Worm (Caenorhabditis elegans): ENCODE results near the gene col-86.

Gene col-86

DNA sequence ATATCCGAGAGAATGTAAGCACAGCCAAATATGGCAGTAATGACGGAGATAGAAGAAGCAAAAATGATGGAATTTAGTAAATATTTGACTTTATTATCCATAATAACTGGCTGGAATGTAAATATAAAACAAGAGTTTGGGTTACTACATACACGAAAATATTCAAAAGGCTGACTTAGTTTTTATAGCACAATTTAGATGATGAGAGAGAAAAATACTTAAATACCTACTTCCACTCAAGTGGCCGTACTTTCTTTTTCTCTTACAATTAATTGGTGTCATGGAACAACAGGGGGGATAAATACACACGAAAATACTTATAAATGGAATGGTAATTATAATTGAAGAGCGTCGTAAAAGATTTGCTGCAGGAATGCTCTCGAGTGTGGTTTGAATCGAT, at the start of gene col-86:
col-86 (minus strand) TSS at position 101 of the 400 bp plus-strand sequence.
- TF ChIP-seq tbx-2 (tag; optimal IDR thresholded peaks at IDR 0.05): no peak
- no peak for TF ChIP-seq lin-11 (tag; optimal IDR thresholded peaks at IDR 0.05)
- no peak for TF ChIP-seq pqm-1 (tag; optimal IDR thresholded peaks at IDR 0.05)
- no peak for TF ChIP-seq ceh-9 (tag; optimal IDR thresholded peaks at IDR 0.05)
- no peak for TF ChIP-seq F13H6.1 (tag; optimal IDR thresholded peaks at IDR 0.05)
- TF ChIP-seq ceh-22 (tag; optimal IDR thresholded peaks at IDR 0.05): no peak
- TF ChIP-seq ama-1 (optimal IDR thresholded peaks at IDR 0.05): no peak
- TF ChIP-seq ceh-14 (tag; optimal IDR thresholded peaks at IDR 0.05): no peak
- no peak for TF ChIP-seq odd-2 (tag; optimal IDR thresholded peaks at IDR 0.05)
- TF ChIP-seq hlh-15 (tag; optimal IDR thresholded peaks at IDR 0.05): no peak
- TF ChIP-seq mec-3 (tag; optimal IDR thresholded peaks at IDR 0.05; ENCODE audit: borderline replicate concordance): no peak
- TF ChIP-seq pax-1 (tag; optimal IDR thresholded peaks at IDR 0.05): no peak
- no peak for TF ChIP-seq unc-42 (tag; optimal IDR thresholded peaks at IDR 0.05)
- no peak for TF ChIP-seq pros-1 (tag; optimal IDR thresholded peaks at IDR 0.05)
- TF ChIP-seq fax-1 (tag; optimal IDR thresholded peaks at IDR 0.05): no peak
- no peak for TF ChIP-seq ceh-31 (tag; optimal IDR thresholded peaks at IDR 0.05)

DNA sequence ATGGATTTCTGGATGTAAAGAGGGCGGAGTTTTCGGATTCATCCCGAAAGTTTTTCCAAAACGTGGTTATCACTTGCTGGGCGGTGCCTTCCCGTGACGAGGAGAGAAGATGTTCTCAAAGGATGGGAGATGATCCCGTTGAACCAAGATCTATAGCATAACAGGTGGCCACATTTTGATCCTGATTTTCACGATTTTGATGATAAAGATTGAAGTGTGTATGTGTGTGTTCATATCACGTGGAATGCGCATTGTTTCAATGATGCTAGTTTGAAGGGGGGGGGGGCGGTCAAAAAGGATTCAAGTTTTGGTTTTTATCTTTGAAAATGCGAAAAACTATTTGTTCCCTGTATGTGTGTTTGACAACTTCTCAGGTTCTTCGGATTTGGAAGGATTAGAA, 47.1 kb upstream of the col-86 start, which contains the start of gene mltn-1:
mltn-1 (minus strand) TSS at position 22 of the 400 bp plus-strand sequence.
- TF ChIP-seq unc-3 (GFP tag; conservative IDR thresholded peaks at IDR 0.05): no peak
- TF ChIP-seq unc-3 (tag; optimal IDR thresholded peaks at IDR 0.05): no peak

DNA sequence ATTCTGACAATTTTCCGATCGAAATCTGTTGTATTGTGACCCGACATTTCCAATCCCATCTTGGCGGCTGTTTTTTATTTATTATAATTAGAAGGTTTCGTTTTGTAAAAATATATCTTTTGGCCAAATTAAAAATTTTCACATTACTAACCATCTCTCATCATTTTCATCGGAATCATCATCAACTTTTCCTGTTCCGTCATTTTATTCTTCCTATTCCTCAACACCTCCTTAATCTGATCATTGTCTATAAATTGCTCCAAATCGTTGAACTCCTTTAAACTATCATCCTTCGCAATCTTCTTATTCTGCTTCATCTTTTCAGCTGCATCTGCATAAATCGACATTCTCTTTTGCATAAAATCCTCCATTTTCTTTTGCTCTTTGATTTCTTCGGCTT, 44.3 kb upstream of the col-86 start:
- TF ChIP-seq pat-9 (tag; optimal IDR thresholded peaks at IDR 0.05) (no peak), pax-1 (tag; optimal IDR thresholded peaks at IDR 0.05) (no peak), gmeb-2 (tag; optimal IDR thresholded peaks at IDR 0.05) (no peak), unc-3 (GFP tag; conservative IDR thresholded peaks at IDR 0.05) (no peak), unc-3 (tag; optimal IDR thresholded peaks at IDR 0.05) (no peak), ceh-14 (tag; optimal IDR thresholded peaks at IDR 0.05) (no peak), T23F11.4 (GFP tag; optimal IDR thresholded peaks at IDR 0.05) (no peak), tbx-2 (tag; optimal IDR thresholded peaks at IDR 0.05) (no peak), ceh-30 (tag; optimal IDR thresholded peaks at IDR 0.05) (no peak), nhr-232 (tag; optimal IDR thresholded peaks at IDR 0.05) (no peak)

DNA sequence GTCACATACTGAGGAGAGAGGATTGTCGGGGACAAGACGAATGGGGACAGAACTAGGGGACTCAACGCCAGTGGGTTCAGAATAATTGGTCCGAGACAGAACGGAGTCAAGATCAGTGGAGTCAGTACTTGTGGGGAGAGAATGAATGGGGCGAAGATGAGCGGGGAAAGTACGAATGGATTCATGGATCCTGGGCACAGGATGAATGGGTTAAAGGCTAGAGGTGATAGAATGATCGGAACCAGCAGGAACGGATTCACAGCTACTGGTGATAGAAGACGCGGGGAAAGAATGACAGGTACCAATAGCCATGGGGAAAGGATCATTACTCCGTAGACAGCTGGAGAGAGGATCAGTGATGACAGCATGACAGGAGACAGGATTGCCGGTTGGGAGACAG, 41.5 kb upstream of the col-86 start:
- TF ChIP-seq ceh-31 (tag; optimal IDR thresholded peaks at IDR 0.05) (no peak), ceh-2 (tag; optimal IDR thresholded peaks at IDR 0.05) (no peak), ceh-24 (tag; optimal IDR thresholded peaks at IDR 0.05) (no peak), ceh-18 (tag; optimal IDR thresholded peaks at IDR 0.05) (no peak), unc-42 (tag; optimal IDR thresholded peaks at IDR 0.05) (no peak), ttx-3 (tag; optimal IDR thresholded peaks at IDR 0.05) (no peak), ceh-22 (tag; optimal IDR thresholded peaks at IDR 0.05) (no peak), nfya-1 (tag; optimal IDR thresholded peaks at IDR 0.05) (no peak), mec-3 (tag; optimal IDR thresholded peaks at IDR 0.05; ENCODE audit: borderline replicate concordance) (no peak), K02D7.2 (tag; optimal IDR thresholded peaks at IDR 0.05) (no peak), K09A11.1 (tag; optimal IDR thresholded peaks at IDR 0.05; ENCODE audit: insufficient read depth) (no peak), nhr-232 (tag; optimal IDR thresholded peaks at IDR 0.05) (no peak)

DNA sequence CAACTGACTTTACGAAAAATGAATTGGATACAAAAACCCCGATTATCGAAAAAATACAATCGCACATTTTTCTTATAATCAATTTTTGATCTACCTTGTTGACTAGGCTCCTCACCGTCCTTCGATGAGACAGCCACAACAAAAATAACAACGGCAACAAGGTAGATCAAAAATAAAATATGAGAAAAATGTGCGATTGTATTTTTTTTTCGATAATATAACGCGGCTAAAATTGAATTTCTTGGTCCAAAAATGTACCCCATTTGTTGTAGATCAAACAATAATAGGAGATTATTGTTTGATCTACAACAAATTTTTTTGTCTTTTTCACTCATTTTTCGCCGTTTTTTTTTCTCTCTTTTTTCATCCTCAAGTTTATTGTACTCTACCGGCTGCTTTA, 32.5 kb upstream of the col-86 start:
- TF ChIP-seq npax-4 (tag; optimal IDR thresholded peaks at IDR 0.05): no peak
- TF ChIP-seq sox-4 (tag; optimal IDR thresholded peaks at IDR 0.05): no peak
- TF ChIP-seq F13H6.1 (tag; optimal IDR thresholded peaks at IDR 0.05): no peak
- no peak for TF ChIP-seq ceh-18 (tag; optimal IDR thresholded peaks at IDR 0.05)
- no peak for TF ChIP-seq ceh-24 (tag; optimal IDR thresholded peaks at IDR 0.05)
- TF ChIP-seq lin-11 (tag; optimal IDR thresholded peaks at IDR 0.05): no peak
- no peak for TF ChIP-seq ceh-9 (tag; optimal IDR thresholded peaks at IDR 0.05)
- no peak for TF ChIP-seq hlh-30 (tag; optimal IDR thresholded peaks at IDR 0.05; ENCODE audit: insufficient read depth)
- TF ChIP-seq Y22D7AL.16 (tag; optimal IDR thresholded peaks at IDR 0.05): no peak
- no peak for TF ChIP-seq tbx-7 (tag; optimal IDR thresholded peaks at IDR 0.05)
- TF ChIP-seq ceh-19 (GFP tag; optimal IDR thresholded peaks at IDR 0.05): no peak
- TF ChIP-seq fkh-10 (GFP tag; optimal IDR thresholded peaks at IDR 0.05): no peak
- no peak for TF ChIP-seq unc-3 (GFP tag; conservative IDR thresholded peaks at IDR 0.05)
- TF ChIP-seq unc-3 (tag; optimal IDR thresholded peaks at IDR 0.05): no peak
- no peak for TF ChIP-seq T23F11.4 (GFP tag; optimal IDR thresholded peaks at IDR 0.05)

Measured in whole organism, late embryonic.